Fruit fly (Drosophila melanogaster) whole organism, embryonic: ENCODE results near the gene PGAP1.

Source experiments
- Blimp-1 ChIP-seq: fragments of 200-800 bp; sonication (Bioruptor generic); optimal IDR thresholded peaks from 3 replicates; lab custom pipeline; 2018; ENCODE audit warnings: missing biosample characterization, missing genetic modification characterization, mild to moderate bottlenecking, moderate library complexity, missing genetic modification reagents
- CG11696 ChIP-seq: fragments of 200-800 bp; sonication (Bioruptor generic); IDR thresholded peaks from 2 replicates; pipeline ENCODE4 v1.3.6; 2022; ENCODE audit warnings: missing biosample characterization, missing genetic modification characterization
- CG14014 ChIP-seq: fragments of 200-800 bp; sonication (Bioruptor generic); IDR thresholded peaks from 2 replicates; pipeline ENCODE4 v1.3.6; 2022; ENCODE audit warnings: missing biosample characterization, missing genetic modification characterization
- CG14667 ChIP-seq: fragments of 200-800 bp; sonication (Bioruptor generic); IDR thresholded peaks from 2 replicates; pipeline ENCODE4 v1.3.6; 2022; ENCODE audit warnings: missing biosample characterization, missing genetic modification characterization
- CG15696 ChIP-seq: fragments of 200-800 bp; sonication (Bioruptor generic); optimal IDR thresholded peaks from 2 replicates; lab custom pipeline; 2019; ENCODE audit warnings: missing biosample characterization, mild to moderate bottlenecking, missing genetic modification characterization, moderate library complexity
- CG1602 ChIP-seq: fragments of 200-800 bp; sonication (Bioruptor generic); optimal IDR thresholded peaks from 3 replicates; lab custom pipeline; 2016; ENCODE audit warnings: missing biosample characterization, missing genetic modification characterization
- CG1647 ChIP-seq: fragments of 200-800 bp; sonication (Bioruptor generic); optimal IDR thresholded peaks from 3 replicates; lab custom pipeline; 2016; ENCODE audit warnings: missing biosample characterization, missing genetic modification characterization
- CG17186 ChIP-seq: fragments of 200-800 bp; sonication (Bioruptor generic); optimal IDR thresholded peaks from 3 replicates; lab custom pipeline; 2017; ENCODE audit warnings: missing biosample characterization, missing genetic modification reagents, missing genetic modification characterization
- CG17385 ChIP-seq: fragments of 200-800 bp; sonication (Bioruptor generic); optimal IDR thresholded peaks from 3 replicates; lab custom pipeline; 2018; ENCODE audit warnings: missing biosample characterization, mild to moderate bottlenecking, missing genetic modification characterization
- CG2116 ChIP-seq: fragments of 200-800 bp; sonication (Bioruptor generic); optimal IDR thresholded peaks from 3 replicates; lab custom pipeline; 2018; ENCODE audit warnings: missing biosample characterization, mild to moderate bottlenecking, missing genetic modification characterization
- CG2129 ChIP-seq: fragments of 200-800 bp; sonication (Bioruptor generic); IDR thresholded peaks from 2 replicates; pipeline ENCODE4 v1.3.6; 2022; ENCODE audit warnings: missing biosample characterization, missing genetic modification characterization; ENCODE audit not compliant: partially characterized antibody
- CG2199 ChIP-seq: fragments of 200-800 bp; sonication (Bioruptor generic); IDR thresholded peaks from 3 replicates; pipeline ENCODE4 v1.3.6; 2022; ENCODE audit warnings: missing biosample characterization, missing genetic modification characterization
- CG4360 ChIP-seq: fragments of 200-800 bp; sonication (Bioruptor generic); IDR thresholded peaks from 2 replicates; pipeline ENCODE4 v1.3.6; 2022; ENCODE audit warnings: missing biosample characterization, missing genetic modification characterization
- CG4617 ChIP-seq: fragments of 200-800 bp; sonication (Bioruptor generic); optimal IDR thresholded peaks from 3 replicates; lab custom pipeline; 2016; ENCODE audit warnings: missing biosample characterization, missing genetic modification characterization, borderline replicate concordance
- CG4820 ChIP-seq: fragments of 200-800 bp; sonication (Bioruptor generic); optimal IDR thresholded peaks from 3 replicates; lab custom pipeline; 2016; ENCODE audit warnings: missing biosample characterization, missing genetic modification characterization
- CG6765 ChIP-seq: fragments of 200-800 bp; sonication (Bioruptor generic); optimal IDR thresholded peaks from 3 replicates; lab custom pipeline; 2017; ENCODE audit warnings: missing biosample characterization, mild to moderate bottlenecking, missing genetic modification characterization
- CG6854 ChIP-seq: fragments of 200-800 bp; sonication (Bioruptor generic); optimal IDR thresholded peaks from 3 replicates; lab custom pipeline; 2017; ENCODE audit warnings: missing biosample characterization, mild to moderate bottlenecking, missing genetic modification characterization
- CG7357 ChIP-seq: fragments of 200-800 bp; sonication (Bioruptor generic); IDR thresholded peaks from 3 replicates; pipeline ENCODE4 v1.3.6; 2022; ENCODE audit warnings: missing biosample characterization, missing genetic modification characterization
- CG9797 ChIP-seq: fragments of 200-800 bp; sonication (Bioruptor generic); optimal IDR thresholded peaks from 3 replicates; lab custom pipeline; 2018; ENCODE audit warnings: missing biosample characterization, mild to moderate bottlenecking, missing genetic modification characterization
- CHES-1-like ChIP-seq: fragments of 200-800 bp; sonication (Bioruptor generic); optimal IDR thresholded peaks from 2 replicates; lab custom pipeline; 2016; ENCODE audit warnings: missing biosample characterization, missing genetic modification characterization
- CoRest ChIP-seq: fragments of 200-800 bp; sonication (Bioruptor generic); optimal IDR thresholded peaks from 3 replicates; lab custom pipeline; 2018; ENCODE audit warnings: missing biosample characterization, mild to moderate bottlenecking, missing genetic modification characterization, moderate library complexity
- Dad ChIP-seq: fragments of 200-800 bp; sonication (Bioruptor generic); optimal IDR thresholded peaks from 3 replicates; lab custom pipeline; 2016; ENCODE audit warnings: missing biosample characterization, missing genetic modification characterization
- Dbx ChIP-seq: fragments of 200-800 bp; sonication (Bioruptor generic); IDR thresholded peaks from 3 replicates; pipeline ENCODE4 v1.3.6; 2022; ENCODE audit warnings: missing biosample characterization, missing genetic modification characterization
- Dip2 ChIP-seq: fragments of 200-800 bp; sonication (Bioruptor generic); IDR thresholded peaks from 2 replicates; pipeline ENCODE4 v1.3.6; 2022; ENCODE audit warnings: missing biosample characterization, missing genetic modification characterization
- Dip3 ChIP-seq: fragments of 200-800 bp; sonication (Bioruptor generic); optimal IDR thresholded peaks from 3 replicates; lab custom pipeline; 2016; ENCODE audit warnings: missing biosample characterization, missing genetic modification characterization
- Fer2 ChIP-seq: fragments of 200-800 bp; sonication (Bioruptor generic); optimal IDR thresholded peaks from 2 replicates; lab custom pipeline; 2018; ENCODE audit warnings: missing biosample characterization, mild to moderate bottlenecking, missing genetic modification characterization, moderate library complexity
- H15 ChIP-seq: fragments of 200-800 bp; sonication (Bioruptor generic); IDR thresholded peaks from 3 replicates; pipeline ENCODE4 v1.3.6; 2022; ENCODE audit warnings: missing biosample characterization, missing genetic modification characterization
- Hr39 ChIP-seq: fragments of >200 bp; optimal IDR thresholded peaks from 2 replicates; lab custom pipeline; 2017
- Hr51 ChIP-seq, 2 experiments: fragments of 200-800 bp; sonication (Bioruptor generic); optimal IDR thresholded peaks; 2 replicates in 1 of 2; 3 replicates in 1 of 2; lab custom pipeline; 2016 to 2018; ENCODE audit warnings: missing biosample characterization in 2 of 2, missing genetic modification characterization in 2 of 2, mild to moderate bottlenecking in 1 of 2, moderate library complexity in 1 of 2
- Hr78 ChIP-seq, 2 experiments: fragments of 200-800 bp in 1 of 2; fragments of >200 bp in 1 of 2; sonication (Bioruptor generic) in 1 of 2; optimal IDR thresholded peaks; 2 replicates each; lab custom pipeline; 2017 to 2019; ENCODE audit warnings: missing biosample characterization in 2 of 2, missing genetic modification characterization in 2 of 2, mild to moderate bottlenecking in 1 of 2, moderate library complexity in 1 of 2
- Mad ChIP-seq: fragments of 200-800 bp; sonication (Bioruptor generic); optimal IDR thresholded peaks from 2 replicates; lab custom pipeline; 2016; ENCODE audit warnings: missing biosample characterization, missing genetic modification characterization
- Meics ChIP-seq: fragments of 200-800 bp; sonication (Bioruptor generic); optimal IDR thresholded peaks from 2 replicates; lab custom pipeline; 2017; ENCODE audit warnings: missing biosample characterization, mild to moderate bottlenecking, missing genetic modification characterization
- Mes4 ChIP-seq: fragments of 200-800 bp; sonication (Bioruptor generic); optimal IDR thresholded peaks from 2 replicates; lab custom pipeline; 2016; ENCODE audit warnings: missing biosample characterization, missing genetic modification characterization
- NFAT ChIP-seq: fragments of 200-800 bp; sonication (Bioruptor generic); IDR thresholded peaks from 2 replicates; pipeline ENCODE4 v1.3.6; 2022; ENCODE audit warnings: missing biosample characterization, missing genetic modification characterization
- NK7.1 ChIP-seq: fragments of 200-800 bp; sonication (Bioruptor generic); optimal IDR thresholded peaks from 3 replicates; lab custom pipeline; 2016; ENCODE audit warnings: missing biosample characterization, missing genetic modification characterization
- Neu2 ChIP-seq: fragments of 200-800 bp; sonication (Bioruptor generic); optimal IDR thresholded peaks from 3 replicates; lab custom pipeline; 2016; ENCODE audit warnings: missing biosample characterization, missing genetic modification characterization, borderline replicate concordance
- Sry-β ChIP-seq: fragments of 200-800 bp; sonication (Bioruptor generic); optimal IDR thresholded peaks from 2 replicates; lab custom pipeline; 2018; ENCODE audit warnings: missing biosample characterization, mild to moderate bottlenecking, missing genetic modification characterization, moderate library complexity
- Xrp1 ChIP-seq: fragments of 200-800 bp; sonication (Bioruptor generic); IDR thresholded peaks from 2 replicates; pipeline ENCODE4 v1.3.6; 2022; ENCODE audit warnings: missing biosample characterization, missing genetic modification characterization
- ap ChIP-seq: fragments of 200-800 bp; sonication (Bioruptor generic); IDR thresholded peaks from 2 replicates; pipeline ENCODE4 v1.3.6; 2022; ENCODE audit warnings: missing biosample characterization, missing genetic modification characterization
- br ChIP-seq: fragments of >200 bp; optimal IDR thresholded peaks from 2 replicates; lab custom pipeline; 2017
- cad ChIP-seq: fragments of >200 bp; optimal IDR thresholded peaks from 2 replicates; lab custom pipeline; 2017; ENCODE audit warnings: missing biosample characterization, missing genetic modification characterization
- dpn ChIP-seq, 2 experiments: fragments of 200-800 bp; sonication (Bioruptor generic); optimal IDR thresholded peaks; 3 replicates each; lab custom pipeline; 2016; ENCODE audit warnings: missing biosample characterization in 2 of 2, missing genetic modification characterization in 2 of 2
- eve ChIP-seq, 2 experiments: fragments of >200 bp; optimal IDR thresholded peaks; 2 replicates each; lab custom pipeline; 2017; ENCODE audit warnings: missing biosample characterization in 2 of 2, missing genetic modification characterization in 2 of 2
- grn ChIP-seq: fragments of 200-800 bp; sonication (Bioruptor generic); optimal IDR thresholded peaks from 3 replicates; lab custom pipeline; 2017; ENCODE audit warnings: missing biosample characterization, missing genetic modification characterization
- gro ChIP-seq: fragments of 200-800 bp; sonication (Bioruptor generic); optimal IDR thresholded peaks from 2 replicates; lab custom pipeline; 2016; ENCODE audit warnings: missing biosample characterization, missing genetic modification characterization
- ind ChIP-seq: fragments of 200-800 bp; sonication (Bioruptor generic); optimal IDR thresholded peaks from 3 replicates; lab custom pipeline; 2016; ENCODE audit warnings: missing biosample characterization, missing genetic modification characterization
- pan ChIP-seq, 4 experiments: fragments of >200 bp in 3 of 4; fragments of 200-800 bp in 1 of 4; sonication (Bioruptor generic) in 1 of 4; optimal IDR thresholded peaks in 3 of 4; IDR thresholded peaks in 1 of 4; 2 replicates each; pipeline versions ENCODE4 v1.3.6 to Lab custom; 2017 to 2022; ENCODE audit warnings: missing biosample characterization in 2 of 4, missing genetic modification characterization in 2 of 4, mixed read lengths in 1 of 4
- pita ChIP-seq: fragments of 200-800 bp; sonication (Bioruptor generic); optimal IDR thresholded peaks from 2 replicates; lab custom pipeline; 2017; ENCODE audit warnings: missing biosample characterization, mild to moderate bottlenecking, missing genetic modification characterization
- ranshi ChIP-seq: fragments of 200-800 bp; sonication (Bioruptor generic); IDR thresholded peaks from 2 replicates; pipeline ENCODE4 v1.3.6; 2022; ENCODE audit warnings: missing biosample characterization, missing genetic modification characterization
- salm ChIP-seq: fragments of 200-800 bp; sonication (Bioruptor generic); optimal IDR thresholded peaks from 2 replicates; lab custom pipeline; 2018; ENCODE audit warnings: missing biosample characterization, mild to moderate bottlenecking, missing genetic modification characterization
- trem ChIP-seq: fragments of 200-800 bp; optimal IDR thresholded peaks from 3 replicates; lab custom pipeline; 2019; ENCODE audit warnings: missing biosample characterization, mild to moderate bottlenecking, missing genetic modification characterization, moderate library complexity

Gene PGAP1

dm6 chrX:5705899-5706312, 16.6 kb upstream of the PGAP1 start (continued):
- TF ChIP-seq trem (tag; lab: Kevin White, UChicago) (peak; percentile 22), CG15696 (tag; lab: Kevin White, UChicago) (peak; percentile 44), NFAT (peak; percentile 89), pita (GFP tag; lab: Kevin White, UChicago) (no peak), Sry-β (no peak), CG14667 (peak; percentile 77), NK7.1 (GFP tag; lab: Kevin White, UChicago) (peak; percentile 34), Neu2 (GFP tag; lab: Kevin White, UChicago) (no peak), CG4360 (GFP tag; lab: Robert Waterston, UW) (peak; percentile 59; the same call in 1 of the 2 replicates), Hr51 (GFP tag; optimal IDR thresholded peaks at IDR 0.05; lab: Kevin White, UChicago) (peak; percentile 35 to 86), salm (tag; lab: Kevin White, UChicago) (peak; percentile 71), CG4617 (GFP tag; lab: Kevin White, UChicago) (peak; percentile 31), Fer2 (tag; lab: Kevin White, UChicago) (peak; percentile 47), eve (GFP tag; optimal IDR thresholded peaks at IDR 0.05; lab: Kevin White, UChicago) (no peak), ranshi (peak; percentile 90), CG17186 (GFP tag; lab: Kevin White, UChicago) (peak; percentile 11), Xrp1 (GFP tag; lab: Robert Waterston, UW) (peak; percentile 84), CG14014 (GFP tag; lab: Robert Waterston, UW) (peak; percentile 89), gro (GFP tag; lab: Kevin White, UChicago) (peak; percentile 81), dpn (GFP tag; optimal IDR thresholded peaks at IDR 0.05; lab: Kevin White, UChicago) (peak; percentile 79 to 82), CG9797 (GFP tag; lab: Kevin White, UChicago) (no peak), Dad (GFP tag; lab: Kevin White, UChicago) (peak; percentile 66), br (lab: Kevin White, UChicago) (no peak), CG17385 (peak; percentile 73), cad (GFP tag; lab: Kevin White, UChicago) (no peak), Mes4 (GFP tag; lab: Kevin White, UChicago) (no peak), H15 (peak; percentile 88), CG7357 (GFP tag; lab: Robert Waterston, UW) (peak; percentile 86), Dip3 (GFP tag; lab: Kevin White, UChicago) (peak; percentile 53), CG2116 (GFP tag; lab: Kevin White, UChicago) (no peak), CoRest (tag; lab: Kevin White, UChicago) (peak; percentile 82), CG6854 (peak; percentile 82), Hr78 (GFP tag; optimal IDR thresholded peaks at IDR 0.05; lab: Kevin White, UChicago) (peak in 1 of 2 experiments; percentile 32), ind (GFP tag; lab: Kevin White, UChicago) (peak; percentile 84), CG6765 (peak; percentile 68), pan (optimal IDR thresholded peaks at IDR 0.05; lab: Kevin White, UChicago) (no peak), pan (GFP tag; optimal IDR thresholded peaks at IDR 0.05 in 1 of 2, IDR thresholded peaks at IDR 0.05 in 1 of 2) (peak in 1 of 2 experiments; percentile 95), Meics (GFP tag; lab: Kevin White, UChicago) (peak; percentile 90), CG11696 (peak; percentile 69), CG4820 (GFP tag; lab: Kevin White, UChicago) (peak; percentile 84), CHES-1-like (GFP tag; lab: Kevin White, UChicago) (peak; percentile 27), ap (peak; percentile 80), Dip2 (GFP tag; lab: Robert Waterston, UW) (peak; percentile 41; the same call in 1 of the 2 replicates), CG2129 (GFP tag; lab: Robert Waterston, UW) (no peak), grn (GFP tag; lab: Kevin White, UChicago) (peak; percentile 66), CG1602 (peak; percentile 66), CG2199 (GFP tag; lab: Robert Waterston, UW) (no peak), Dbx (GFP tag; lab: Robert Waterston, UW) (peak; percentile 93), Mad (peak; percentile 52), Blimp-1 (GFP tag; lab: Kevin White, UChicago) (peak; percentile 76), Hr39 (lab: Kevin White, UChicago) (no peak), CG1647 (GFP tag; lab: Kevin White, UChicago) (peak; percentile 68)
